Fruit fly (Drosophila melanogaster): ENCODE results near the gene CG10140.

DNA sequence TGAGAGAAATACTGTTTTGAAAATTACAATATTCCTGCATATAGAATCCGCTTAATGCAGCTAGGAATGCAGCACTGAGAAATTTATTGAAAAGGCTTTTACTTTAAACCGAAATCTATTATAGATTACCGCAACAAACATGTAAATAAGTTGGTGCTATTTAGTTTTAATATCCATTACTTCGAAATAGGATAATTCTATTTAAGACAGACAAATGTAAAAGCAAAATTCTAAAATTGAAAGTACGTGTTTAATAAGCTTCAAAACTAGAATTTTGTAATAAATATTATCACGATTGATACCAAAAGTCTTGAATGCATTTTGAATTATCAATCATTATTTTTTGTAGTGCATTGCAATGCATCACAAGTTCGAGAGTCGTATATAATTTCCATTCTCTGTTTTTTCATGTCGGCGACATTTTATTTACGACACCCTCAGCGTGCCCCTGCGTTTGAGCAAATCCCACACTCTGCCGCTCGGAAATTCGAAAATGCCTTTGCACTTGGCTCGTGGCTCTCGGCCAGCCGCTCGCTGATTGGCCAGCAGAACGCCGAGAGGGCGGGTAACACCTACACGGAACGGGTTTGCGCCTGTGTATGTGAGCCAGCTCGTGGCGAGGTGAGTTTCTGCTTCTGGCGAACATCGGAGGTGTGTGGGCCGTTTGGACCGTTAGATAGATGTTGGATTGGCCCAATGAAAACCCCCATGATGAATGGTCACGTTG, 37.0 kb downstream of the CG10140 start:
- TF ChIP-seq usp (GFP tag; optimal IDR thresholded peaks at IDR 0.05) (no peak), Dll (optimal IDR thresholded peaks at IDR 0.05) (no peak), psq (optimal IDR thresholded peaks at IDR 0.05) (no peak), EcR (GFP tag; optimal IDR thresholded peaks at IDR 0.05) (no peak), CG8478 (optimal IDR thresholded peaks at IDR 0.05) (no peak), pan (optimal IDR thresholded peaks at IDR 0.05) (no peak)

Data from whole organism.